Worm (Caenorhabditis elegans): Measurements from ENCODE around the gene clec-260.

Gene clec-260

DNA sequence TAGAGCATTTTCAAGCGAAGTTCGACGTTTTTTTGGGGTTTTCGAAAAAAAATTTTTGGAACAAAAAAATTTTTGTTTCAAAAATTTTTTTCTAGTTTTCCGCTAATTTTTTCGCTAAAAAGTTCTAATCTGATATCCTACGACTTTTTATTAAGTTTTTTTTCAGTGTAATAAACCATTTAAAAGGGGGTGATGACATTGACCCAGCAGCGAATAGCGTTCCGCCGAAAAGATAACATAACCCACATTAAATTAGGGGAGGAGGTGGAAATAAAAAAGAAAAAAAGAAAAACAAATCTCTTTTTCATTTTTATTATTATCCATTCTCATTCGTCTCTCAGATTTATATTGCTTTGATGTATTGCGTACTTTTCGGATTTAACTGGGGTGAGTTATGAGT lies 21.4 kb upstream of the clec-260 start, which contains the start of gene Y60A3A.23:
TSS of gene Y60A3A.23 (plus strand) at position 301 of the 400 bp plus-strand sequence.
- TF ChIP-seq egl-5 (tag; optimal IDR thresholded peaks at IDR 0.05) (no peak), ceh-28 (tag; optimal IDR thresholded peaks at IDR 0.05) (no peak), eor-1 (tag; optimal IDR thresholded peaks at IDR 0.05) (no peak), fos-1 (tag; optimal IDR thresholded peaks at IDR 0.05) (no peak), nhr-76 (tag; optimal IDR thresholded peaks at IDR 0.05) (no peak)

DNA sequence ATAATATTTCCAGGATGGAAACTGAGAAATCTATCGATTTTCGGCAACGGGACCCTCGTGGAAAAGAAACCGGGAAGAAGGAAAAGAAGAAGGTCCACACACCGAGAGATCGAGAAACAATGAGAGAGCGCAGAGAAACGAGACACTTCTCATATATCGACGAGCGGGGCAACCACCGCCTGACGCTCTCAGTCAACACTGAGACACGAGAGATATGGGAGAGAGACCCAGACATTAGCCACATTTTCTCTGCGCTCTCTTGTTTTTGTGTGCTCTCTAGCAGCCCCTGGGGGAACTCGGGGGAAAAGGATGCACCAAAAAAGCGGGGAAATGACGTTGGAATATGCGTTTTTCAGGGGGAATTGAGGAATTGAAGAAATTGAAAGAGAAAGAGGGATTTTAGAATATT lies 19.6 kb upstream of the clec-260 start:
- TF ChIP-seq nhr-237 (tag; optimal IDR thresholded peaks at IDR 0.05) (no peak), jun-1 (tag; optimal IDR thresholded peaks at IDR 0.05) (peak; percentile 41), aly-2 (tag; optimal IDR thresholded peaks at IDR 0.05) (no peak), lin-15B (tag; optimal IDR thresholded peaks at IDR 0.05) (peak; percentile 7), nhr-77 (tag; optimal IDR thresholded peaks at IDR 0.05) (no peak), sea-2 (GFP tag; optimal IDR thresholded peaks at IDR 0.05) (peak; percentile 30), nfya-1 (tag; optimal IDR thresholded peaks at IDR 0.05; ENCODE audit: insufficient read depth) (peak; percentile 89), pqm-1 (tag; optimal IDR thresholded peaks at IDR 0.05) (peak; percentile 7), pha-4 (tag; optimal IDR thresholded peaks at IDR 0.05) (peak; percentile 74), fkh-2 (tag; optimal IDR thresholded peaks at IDR 0.05) (no peak), fos-1 (tag; optimal IDR thresholded peaks at IDR 0.05) (no peak), unc-39 (tag; optimal IDR thresholded peaks at IDR 0.05) (no peak), mdl-1 (tag; optimal IDR thresholded peaks at IDR 0.05) (peak; percentile 65), daf-12 (tag; optimal IDR thresholded peaks at IDR 0.05) (no peak), ceh-16 (tag; optimal IDR thresholded peaks at IDR 0.05) (no peak), nhr-43 (tag; optimal IDR thresholded peaks at IDR 0.05; ENCODE audit: poor library complexity, severe bottlenecking) (no peak), ztf-4 (tag; optimal IDR thresholded peaks at IDR 0.05) (no peak), zag-1 (tag; optimal IDR thresholded peaks at IDR 0.05) (no peak), snpc-4 (tag; optimal IDR thresholded peaks at IDR 0.05) (peak; percentile 32), R02D3.7 (tag; optimal IDR thresholded peaks at IDR 0.05) (peak; percentile 37), egl-27 (tag; optimal IDR thresholded peaks at IDR 0.05) (no peak), lin-39 (tag; optimal IDR thresholded peaks at IDR 0.05) (peak; percentile 87), nhr-25 (tag; optimal IDR thresholded peaks at IDR 0.05) (peak; percentile 34), nhr-23 (tag; optimal IDR thresholded peaks at IDR 0.05) (peak; percentile 42), ceh-28 (tag; optimal IDR thresholded peaks at IDR 0.05) (peak; percentile 90), ama-1 (optimal IDR thresholded peaks at IDR 0.05) (peak; percentile 26), nhr-76 (tag; optimal IDR thresholded peaks at IDR 0.05) (no peak), ZK546.5 (tag; optimal IDR thresholded peaks at IDR 0.05) (no peak), tbx-2 (tag; optimal IDR thresholded peaks at IDR 0.05) (peak; percentile 13), unc-62 (GFP tag; optimal IDR thresholded peaks at IDR 0.05) (peak; percentile 48), ztf-11 (tag; optimal IDR thresholded peaks at IDR 0.05) (no peak), elt-1 (tag; optimal IDR thresholded peaks at IDR 0.05) (no peak), fkh-10 (GFP tag; optimal IDR thresholded peaks at IDR 0.05) (peak; percentile 68), elt-2 (tag; optimal IDR thresholded peaks at IDR 0.05) (peak; percentile 50), elt-3 (tag; optimal IDR thresholded peaks at IDR 0.05) (no peak), hmg-11 (tag; optimal IDR thresholded peaks at IDR 0.05) (peak; percentile 93), ceh-9 (tag; optimal IDR thresholded peaks at IDR 0.05) (no peak), egl-5 (tag; optimal IDR thresholded peaks at IDR 0.05) (peak; percentile 36), nhr-11 (tag; optimal IDR thresholded peaks at IDR 0.05) (no peak), ceh-82 (tag; optimal IDR thresholded peaks at IDR 0.05) (peak; percentile 17)

DNA sequence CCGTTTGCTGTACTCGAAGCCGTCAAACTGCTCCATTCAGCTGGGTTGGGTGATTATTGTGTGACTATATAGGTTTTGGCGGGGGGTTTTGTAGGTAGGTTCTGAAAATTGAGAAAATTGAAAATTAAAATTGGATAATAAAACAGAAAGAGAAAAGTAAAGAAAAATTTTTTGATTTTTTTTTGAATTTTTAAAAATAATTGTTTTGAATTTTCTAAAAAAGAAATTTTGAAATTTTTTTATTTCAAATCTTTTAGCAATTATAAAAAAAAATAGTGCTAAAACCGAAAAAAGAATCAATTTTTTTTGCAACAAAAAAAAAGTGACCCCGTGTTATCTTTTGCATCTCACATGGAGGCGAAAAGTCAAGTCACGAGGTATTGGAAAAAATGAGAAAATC lies 18.3 kb upstream of the clec-260 start, which contains the start of gene unc-51:
TSS of gene unc-51 (minus strand) at position 101 of the 400 bp plus-strand sequence.
- TF ChIP-seq nfya-1 (tag; optimal IDR thresholded peaks at IDR 0.05; ENCODE audit: insufficient read depth) (no peak), skn-1 (tag; optimal IDR thresholded peaks at IDR 0.05) (no peak), nhr-28 (tag; optimal IDR thresholded peaks at IDR 0.05) (no peak), fos-1 (tag; optimal IDR thresholded peaks at IDR 0.05) (no peak), ztf-11 (tag; optimal IDR thresholded peaks at IDR 0.05) (no peak), elt-2 (tag; optimal IDR thresholded peaks at IDR 0.05) (peak; percentile 7), mdl-1 (tag; optimal IDR thresholded peaks at IDR 0.05) (no peak), pqm-1 (tag; optimal IDR thresholded peaks at IDR 0.05) (no peak), nhr-67 (tag; optimal IDR thresholded peaks at IDR 0.05) (no peak), pha-4 (tag; optimal IDR thresholded peaks at IDR 0.05) (peak; percentile 12), R02D3.7 (tag; optimal IDR thresholded peaks at IDR 0.05) (no peak), nhr-76 (tag; optimal IDR thresholded peaks at IDR 0.05) (no peak), nhr-77 (tag; optimal IDR thresholded peaks at IDR 0.05) (no peak), ceh-9 (tag; optimal IDR thresholded peaks at IDR 0.05) (no peak), egl-5 (tag; optimal IDR thresholded peaks at IDR 0.05) (no peak), fkh-2 (tag; optimal IDR thresholded peaks at IDR 0.05) (no peak), hmg-11 (tag; optimal IDR thresholded peaks at IDR 0.05) (no peak)
